Worm (Caenorhabditis elegans) whole organism, L1 larva: Measurements from ENCODE around the gene F36G3.1.

Experiments used
- lin-15B ChIP-seq: fragments of 150-350 bp; sonication (generic microtip); optimal IDR thresholded peaks from 3 replicates; lab custom pipeline; 2014; ENCODE audit warnings: missing biosample characterization, missing genetic modification characterization
- lsy-2 ChIP-seq, 2 experiments: fragments of 150-350 bp; optimal IDR thresholded peaks; 2 replicates each; lab custom pipeline; 2014; ENCODE audit warnings: missing biosample characterization in 2 of 2, missing genetic modification characterization in 2 of 2
- snpc-4 ChIP-seq: fragments of 150-350 bp; optimal IDR thresholded peaks from 2 replicates; lab custom pipeline; 2014; ENCODE audit warnings: missing biosample characterization, missing genetic modification characterization

DNA sequence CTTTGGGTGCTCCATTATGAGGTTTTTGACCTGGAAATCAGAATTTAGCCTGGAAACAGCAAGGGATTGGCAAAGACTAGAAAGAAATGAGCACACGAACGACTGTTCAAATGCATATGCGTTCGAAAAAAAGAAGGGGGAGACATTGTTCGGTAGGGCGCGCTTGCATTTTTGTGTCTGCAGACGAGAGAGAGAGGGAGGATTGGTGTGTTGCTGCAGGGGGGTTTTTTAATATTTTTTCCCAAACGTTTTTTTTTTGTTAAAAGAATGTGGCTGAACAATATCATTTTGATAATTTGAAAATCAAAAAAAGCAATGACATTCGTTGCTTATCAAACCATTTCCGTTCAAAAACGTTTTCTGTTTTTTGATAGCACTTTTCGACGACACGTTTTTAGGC is 14.7 kb downstream of the F36G3.1 start, which contains the start of gene T09B9.4:
- TF ChIP-seq lin-15B (tag; lab: Kevin White, UChicago) (peak; percentile 7), snpc-4 (no peak), lsy-2 (tag; optimal IDR thresholded peaks at IDR 0.05; lab: Kevin White, UChicago) (no peak)
